Fruit fly (Drosophila melanogaster) whole organism, pupa: ENCODE results near the gene Cp15.

Source experiments
- CG10348 ChIP-seq: fragments of 200-800 bp; sonication (Bioruptor generic); IDR thresholded peaks from 2 replicates; pipeline ENCODE4 v1.3.6; 2022; ENCODE audit warnings: missing biosample characterization, missing genetic modification characterization
- CG12605 ChIP-seq: fragments of 200-800 bp; sonication (Bioruptor generic); IDR thresholded peaks from 2 replicates; pipeline ENCODE4 v1.3.6; 2022; ENCODE audit warnings: missing biosample characterization, missing genetic modification characterization
- CG13204 ChIP-seq: fragments of 200-800 bp; sonication (Bioruptor generic); optimal IDR thresholded peaks from 2 replicates; lab custom pipeline; 2018; ENCODE audit warnings: missing biosample characterization, mild to moderate bottlenecking, missing genetic modification characterization, moderate library complexity
- CG14655 ChIP-seq: fragments of 200-800 bp; sonication (Bioruptor generic); optimal IDR thresholded peaks from 3 replicates; lab custom pipeline; 2017; ENCODE audit warnings: mild to moderate bottlenecking, missing biosample characterization, missing genetic modification reagents, missing genetic modification characterization
- CG15710 ChIP-seq: fragments of 200-800 bp; sonication (Bioruptor generic); optimal IDR thresholded peaks from 2 replicates; lab custom pipeline; 2018; ENCODE audit warnings: missing biosample characterization, mild to moderate bottlenecking, missing genetic modification characterization, moderate library complexity
- CG17806 ChIP-seq: fragments of 200-800 bp; sonication (Bioruptor generic); optimal IDR thresholded peaks from 2 replicates; lab custom pipeline; 2018; ENCODE audit warnings: missing biosample characterization, mild to moderate bottlenecking, missing genetic modification characterization, moderate library complexity
- CG32121 ChIP-seq: fragments of 200-800 bp; sonication (Bioruptor generic); IDR thresholded peaks from 2 replicates; pipeline ENCODE4 v1.3.6; 2022; ENCODE audit warnings: missing biosample characterization, missing genetic modification characterization
- CG34367 ChIP-seq: fragments of 200-800 bp; sonication (Bioruptor generic); optimal IDR thresholded peaks from 2 replicates; lab custom pipeline; 2018; ENCODE audit warnings: missing biosample characterization, mild to moderate bottlenecking, missing genetic modification characterization
- CG4496 ChIP-seq: fragments of 200-800 bp; sonication (Bioruptor generic); IDR thresholded peaks from 3 replicates; pipeline ENCODE4 v1.3.6; 2022; ENCODE audit warnings: missing biosample characterization, missing genetic modification characterization
- CG8159 ChIP-seq: fragments of 200-800 bp; sonication (Bioruptor generic); optimal IDR thresholded peaks from 3 replicates; lab custom pipeline; 2018; ENCODE audit warnings: missing biosample characterization, mild to moderate bottlenecking, missing genetic modification characterization, moderate library complexity
- CG8301 ChIP-seq: fragments of 200-800 bp; sonication (Bioruptor generic); optimal IDR thresholded peaks from 2 replicates; lab custom pipeline; 2018; ENCODE audit warnings: missing biosample characterization, mild to moderate bottlenecking, missing genetic modification characterization
- CG9948 ChIP-seq: fragments of 200-800 bp; sonication (Bioruptor generic); optimal IDR thresholded peaks from 2 replicates; lab custom pipeline; 2018; ENCODE audit warnings: missing biosample characterization, mild to moderate bottlenecking, missing genetic modification characterization, moderate library complexity
- D1 ChIP-seq: fragments of 200-800 bp; sonication (Bioruptor generic); optimal IDR thresholded peaks from 2 replicates; lab custom pipeline; 2018; ENCODE audit warnings: missing biosample characterization, mild to moderate bottlenecking, missing genetic modification characterization, moderate library complexity
- EcR ChIP-seq: fragments of 200-800 bp; sonication (Bioruptor generic); optimal IDR thresholded peaks from 3 replicates; lab custom pipeline; 2019; ENCODE audit warnings: missing biosample characterization, missing genetic modification characterization, mild to moderate bottlenecking, moderate library complexity, missing genetic modification reagents
- Ets98B ChIP-seq: fragments of 200-800 bp; sonication (Bioruptor generic); IDR thresholded peaks from 2 replicates; pipeline ENCODE4 v1.3.6; 2022; ENCODE audit warnings: missing biosample characterization, missing genetic modification characterization
- Pif1A ChIP-seq: fragments of 200-800 bp; sonication (Bioruptor generic); optimal IDR thresholded peaks from 3 replicates; lab custom pipeline; 2016; ENCODE audit warnings: missing biosample characterization, missing genetic modification characterization
- Pif1B ChIP-seq: fragments of 200-800 bp; sonication (Bioruptor generic); optimal IDR thresholded peaks from 3 replicates; lab custom pipeline; 2016; ENCODE audit warnings: missing biosample characterization, missing genetic modification characterization
- Snoo ChIP-seq: fragments of 200-800 bp; sonication (Bioruptor generic); optimal IDR thresholded peaks from 3 replicates; lab custom pipeline; 2017; ENCODE audit warnings: missing biosample characterization, mild to moderate bottlenecking, missing genetic modification characterization, inconsistent platforms
- fd96Ca ChIP-seq: fragments of 200-800 bp; sonication (Bioruptor generic); IDR thresholded peaks from 3 replicates; pipeline ENCODE4 v1.3.6; 2022; ENCODE audit warnings: missing biosample characterization, missing genetic modification characterization
- gl ChIP-seq: fragments of 200-800 bp; sonication (Bioruptor generic); optimal IDR thresholded peaks from 2 replicates; lab custom pipeline; 2018; ENCODE audit warnings: missing biosample characterization, mild to moderate bottlenecking, missing genetic modification characterization
- rn ChIP-seq: fragments of 200-800 bp; sonication (Bioruptor generic); IDR thresholded peaks from 2 replicates; pipeline ENCODE4 v1.3.6; 2022; ENCODE audit warnings: missing biosample characterization, missing genetic modification characterization

Gene Cp15

dm6 chr3L:8697862-8698261 is 30.4 kb upstream of the Cp15 start:
- TF ChIP-seq Snoo, result peak; percentile 5
- no peak for TF ChIP-seq CG14655 (GFP tag; lab: Kevin White, UChicago)
- TF ChIP-seq CG4496 (GFP tag; lab: Robert Waterston, UW), result peak; percentile 49
- no peak for TF ChIP-seq CG9948
- no peak for TF ChIP-seq Pif1B (GFP tag; lab: Kevin White, UChicago)
- TF ChIP-seq EcR (GFP tag; lab: Kevin White, UChicago), result peak; percentile 45
- no peak for TF ChIP-seq CG15710
- no peak for TF ChIP-seq CG17806 (tag; lab: Kevin White, UChicago)
- TF ChIP-seq rn, result no peak
- TF ChIP-seq CG10348 (GFP tag; lab: Robert Waterston, UW), result no peak
- no peak for TF ChIP-seq CG8301 (tag; lab: Kevin White, UChicago)
- 0 out of 2 replicates have a peak, but pooled peaks have one; percentile 16 for TF ChIP-seq CG32121 (GFP tag; lab: Robert Waterston, UW)
- no peak for TF ChIP-seq CG34367 (tag; lab: Kevin White, UChicago)
- TF ChIP-seq CG12605 (GFP tag; lab: Robert Waterston, UW), result no peak
- peak; percentile 41; the same call in 1 of the 3 replicates for TF ChIP-seq fd96Ca (GFP tag; lab: Robert Waterston, UW)
- TF ChIP-seq Pif1A (GFP tag; lab: Kevin White, UChicago), result no peak
- 0 out of 2 replicates have a peak, but pooled peaks have one; percentile 6 for TF ChIP-seq Ets98B (GFP tag; lab: Robert Waterston, UW)
- no peak for TF ChIP-seq D1 (tag; lab: Kevin White, UChicago)
- TF ChIP-seq CG8159 (tag; lab: Kevin White, UChicago), result no peak
- peak; percentile 84 for TF ChIP-seq CG13204 (GFP tag; lab: Kevin White, UChicago)
- TF ChIP-seq gl (tag; lab: Kevin White, UChicago), result peak; percentile 55

- TF ChIP-seq fd96Ca (GFP tag; lab: Robert Waterston, UW) (peak; percentile 19; the same call in 1 of the 3 replicates), CG8159 (tag; lab: Kevin White, UChicago) (no peak), CG10348 (GFP tag; lab: Robert Waterston, UW) (no peak), CG4496 (GFP tag; lab: Robert Waterston, UW) (0 out of 3 replicates have a peak, but pooled peaks have one; percentile 33), rn (no peak), CG17806 (tag; lab: Kevin White, UChicago) (no peak)
Measured at dm6 chr3L:8698493-8699166, 29.7 kb upstream of the Cp15 start.

dm6 chr3L:8699612-8700011 is 28.7 kb upstream of the Cp15 start:
- TF ChIP-seq Ets98B (GFP tag; lab: Robert Waterston, UW) (no peak), fd96Ca (GFP tag; lab: Robert Waterston, UW) (0 out of 3 replicates have a peak, but pooled peaks have one; percentile 13), CG32121 (GFP tag; lab: Robert Waterston, UW) (peak; percentile 32; the same call in 1 of the 2 replicates), EcR (GFP tag; lab: Kevin White, UChicago) (peak; percentile 82)

dm6 chr3L:8700054-8700642 is 28.1 kb upstream of the Cp15 start:
- TF ChIP-seq CG13204 (GFP tag; lab: Kevin White, UChicago) (peak; percentile 47), EcR (GFP tag; lab: Kevin White, UChicago) (peak; percentile 37), CG17806 (tag; lab: Kevin White, UChicago) (no peak), CG4496 (GFP tag; lab: Robert Waterston, UW) (no peak), CG8301 (tag; lab: Kevin White, UChicago) (no peak), D1 (tag; lab: Kevin White, UChicago) (no peak), CG32121 (GFP tag; lab: Robert Waterston, UW) (no peak), gl (tag; lab: Kevin White, UChicago) (no peak), Pif1B (GFP tag; lab: Kevin White, UChicago) (no peak)
- TF ChIP-seq, all 21 proteins: peak for 2

dm6 chr3L:8700643-8701208 is 27.6 kb upstream of the Cp15 start:
- TF ChIP-seq CG4496 (GFP tag; lab: Robert Waterston, UW) (peak; percentile 59), CG34367 (tag; lab: Kevin White, UChicago) (peak; percentile 77), Snoo (peak; percentile 18), CG10348 (GFP tag; lab: Robert Waterston, UW) (no peak), rn (peak; percentile 22; the same call in 1 of the 2 replicates), CG17806 (tag; lab: Kevin White, UChicago) (peak; percentile 67), Ets98B (GFP tag; lab: Robert Waterston, UW) (peak; percentile 62; the same call in 1 of the 2 replicates), CG13204 (GFP tag; lab: Kevin White, UChicago) (no peak), CG9948 (peak; percentile 76), Pif1B (GFP tag; lab: Kevin White, UChicago) (peak; percentile 35), CG8159 (tag; lab: Kevin White, UChicago) (peak; percentile 76), D1 (tag; lab: Kevin White, UChicago) (peak; percentile 49), CG32121 (GFP tag; lab: Robert Waterston, UW) (peak; percentile 64; the same call in 1 of the 2 replicates), Pif1A (GFP tag; lab: Kevin White, UChicago) (peak; percentile 44), fd96Ca (GFP tag; lab: Robert Waterston, UW) (peak; percentile 34; the same call in 1 of the 3 replicates), gl (tag; lab: Kevin White, UChicago) (peak; percentile 20), CG12605 (GFP tag; lab: Robert Waterston, UW) (no peak), EcR (GFP tag; lab: Kevin White, UChicago) (no peak), CG8301 (tag; lab: Kevin White, UChicago) (peak; percentile 60), CG15710 (peak; percentile 71), CG14655 (GFP tag; lab: Kevin White, UChicago) (peak; percentile 68)
